Worm (Caenorhabditis elegans) whole organism, midembryonic: Measurements from ENCODE around the gene ddn-1.

Source experiments
- T22C8.4 ChIP-seq: fragments of 200-800 bp; sonication (Bioruptor generic); IDR thresholded peaks from 2 replicates; pipeline ENCODE4 v1.3.6; 2022; ENCODE audit warnings: missing genetic modification characterization, missing compliant biosample characterization
- cog-1 ChIP-seq: sonication (generic microtip); optimal IDR thresholded peaks from 2 replicates; lab custom pipeline; 2016; ENCODE audit warnings: missing genetic modification characterization, missing compliant biosample characterization
- flt-1 ChIP-seq: fragments of 200-800 bp; sonication (Bioruptor generic); IDR thresholded peaks from 2 replicates; pipeline ENCODE4 v1.3.6; 2022; ENCODE audit warnings: missing genetic modification characterization, missing compliant biosample characterization
- klf-2 ChIP-seq: fragments of 200-800 bp; sonication (Bioruptor generic); conservative IDR thresholded peaks from 2 replicates; pipeline ENCODE4 v1.3.6; 2022; ENCODE audit warnings: missing genetic modification reagents, missing genetic modification characterization, missing compliant biosample characterization
- med-1 ChIP-seq: sonication (generic microtip); optimal IDR thresholded peaks from 2 replicates; lab custom pipeline; 2017; ENCODE audit warnings: missing genetic modification characterization, mild to moderate bottlenecking, missing compliant biosample characterization, antibody characterized with exemption, missing genetic modification reagents; ENCODE audit not compliant: insufficient read depth
- ref-1 ChIP-seq: fragments of 200-800 bp; sonication (Bioruptor generic); conservative IDR thresholded peaks from 2 replicates; pipeline ENCODE4 v1.3.6; 2022; ENCODE audit warnings: missing genetic modification reagents, missing genetic modification characterization, missing compliant biosample characterization
- tab-1 ChIP-seq: fragments of 200-800 bp; sonication (Bioruptor generic); IDR thresholded peaks from 2 replicates; pipeline ENCODE4 v1.3.6; 2022; ENCODE audit warnings: missing genetic modification characterization, missing compliant biosample characterization
- ztf-23 ChIP-seq: fragments of 200-800 bp; sonication (Bioruptor generic); IDR thresholded peaks from 2 replicates; pipeline ENCODE4 v1.3.6; 2022; ENCODE audit warnings: missing genetic modification reagents, missing genetic modification characterization, missing compliant biosample characterization
- ztf-29 ChIP-seq: fragments of 200-800 bp; sonication (Bioruptor generic); IDR thresholded peaks from 2 replicates; pipeline ENCODE4 v1.3.6; 2022; ENCODE audit warnings: missing genetic modification reagents, missing genetic modification characterization, missing compliant biosample characterization

Gene ddn-1

DNA sequence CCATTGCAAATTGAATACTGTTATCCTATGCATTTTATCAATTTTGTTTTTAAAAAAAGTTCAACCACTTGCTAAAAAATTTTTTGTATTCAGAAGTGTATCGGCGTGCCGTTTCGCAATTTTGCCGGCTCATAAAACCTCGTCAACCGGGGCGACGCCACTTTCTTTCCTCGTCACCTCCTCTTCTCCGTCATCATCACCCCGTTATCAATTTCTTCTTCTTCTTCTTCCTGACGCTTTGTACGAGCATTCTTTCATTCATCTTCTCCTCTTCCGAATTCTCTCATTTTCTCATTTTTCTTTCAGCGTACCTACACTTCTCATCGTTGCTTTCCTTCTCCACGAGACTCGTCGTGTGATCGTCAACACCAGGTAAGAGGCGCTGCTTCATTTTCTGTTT, 25.9 kb upstream of the ddn-1 start, which contains the start of gene sup-37:
sup-37 (plus strand) TSS at position 301 of the 400 bp plus-strand sequence.
- TF ChIP-seq tab-1 (GFP tag; lab: Robert Waterston, UW), result no peak
- TF ChIP-seq ztf-23 (GFP tag; lab: Robert Waterston, UW), result no peak

DNA sequence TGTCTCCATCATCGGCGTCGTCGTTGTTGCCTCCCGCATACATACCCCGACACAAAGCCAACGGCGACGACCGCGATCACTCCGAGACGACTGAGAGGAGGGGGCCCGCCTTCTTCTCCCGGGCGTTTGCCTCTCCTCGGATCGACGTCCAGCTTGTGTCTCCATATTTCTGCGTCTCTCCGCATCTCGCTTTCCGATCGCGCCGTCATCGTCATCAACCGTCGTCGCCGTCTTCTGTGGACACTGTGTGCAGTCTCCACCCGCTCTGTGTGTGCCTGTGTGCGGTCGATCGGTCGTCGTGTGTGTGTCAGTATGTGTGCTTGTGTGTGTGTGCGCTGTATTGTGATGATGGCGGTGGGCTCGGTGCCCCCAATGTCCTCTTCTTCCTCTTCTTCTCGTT, 25.2 kb upstream of the ddn-1 start:
- TF ChIP-seq cog-1 (tag; lab: Kevin White, UChicago) (peak; percentile 27), klf-2 (GFP tag; lab: Robert Waterston, UW) (no peak), ztf-23 (GFP tag; lab: Robert Waterston, UW) (peak; percentile 60), ztf-29 (GFP tag; lab: Robert Waterston, UW) (peak; percentile 75), med-1 (no peak), flt-1 (peak; percentile 73), T22C8.4 (GFP tag; lab: Robert Waterston, UW) (no peak), tab-1 (GFP tag; lab: Robert Waterston, UW) (peak; percentile 70; the same call in 1 of the 2 replicates), ref-1 (GFP tag; lab: Robert Waterston, UW) (no peak)

ce11 chrV:8784485-8784884, 24.2 kb upstream of the ddn-1 start:
- TF ChIP-seq T22C8.4 (GFP tag; lab: Robert Waterston, UW), result no peak
- TF ChIP-seq klf-2 (GFP tag; lab: Robert Waterston, UW), result no peak
- TF ChIP-seq ztf-29 (GFP tag; lab: Robert Waterston, UW), result no peak
- TF ChIP-seq tab-1 (GFP tag; lab: Robert Waterston, UW), result no peak
- TF ChIP-seq flt-1, result no peak
- TF ChIP-seq ref-1 (GFP tag; lab: Robert Waterston, UW), result no peak
- no peak for TF ChIP-seq cog-1 (tag; lab: Kevin White, UChicago)
- TF ChIP-seq med-1, result no peak
- no peak for TF ChIP-seq ztf-23 (GFP tag; lab: Robert Waterston, UW)

DNA sequence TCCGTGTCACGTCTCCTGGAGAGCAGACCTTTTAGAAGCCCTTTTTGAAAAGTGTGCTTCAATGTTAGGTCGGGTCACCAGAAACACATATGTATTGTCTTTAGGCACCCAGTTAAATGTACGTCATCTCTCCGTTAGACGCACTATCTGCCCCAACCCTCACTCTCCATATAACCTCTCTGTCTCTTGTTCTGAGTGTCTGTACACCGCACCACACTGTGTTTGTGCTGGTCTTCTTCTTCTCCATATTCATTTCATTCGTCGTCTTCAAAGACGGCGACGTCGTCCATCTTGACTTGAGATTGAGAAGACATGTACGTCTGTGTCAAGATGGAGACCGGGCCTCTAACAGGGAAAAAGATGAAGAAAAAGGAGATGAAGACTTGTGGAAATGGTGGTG, 21.8 kb upstream of the ddn-1 start:
- TF ChIP-seq T22C8.4 (GFP tag; lab: Robert Waterston, UW) (no peak), cog-1 (tag; lab: Kevin White, UChicago) (no peak), ref-1 (GFP tag; lab: Robert Waterston, UW) (no peak), flt-1 (no peak)

DNA sequence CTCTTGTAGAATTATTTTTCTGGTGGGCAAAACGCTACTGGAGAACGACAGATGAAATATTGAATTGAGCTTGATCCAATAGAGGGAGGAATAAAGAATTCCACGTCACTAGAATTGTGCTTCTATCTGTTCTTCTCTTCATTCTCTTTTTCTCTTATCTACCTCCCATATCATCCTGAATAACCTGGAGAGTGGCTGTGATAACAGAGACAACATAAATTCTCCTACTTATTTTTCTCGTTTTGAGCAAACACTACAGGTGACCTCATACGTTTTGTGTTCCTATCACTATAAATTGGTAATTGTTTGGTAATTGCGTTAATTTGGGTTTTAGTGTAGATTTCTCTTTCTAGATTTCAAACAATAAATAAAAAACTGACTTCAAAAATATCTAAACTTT, 20.8 kb upstream of the ddn-1 start:
- TF ChIP-seq ztf-23 (GFP tag; lab: Robert Waterston, UW) (no peak), klf-2 (GFP tag; lab: Robert Waterston, UW) (no peak), ref-1 (GFP tag; lab: Robert Waterston, UW) (no peak), flt-1 (no peak), cog-1 (tag; lab: Kevin White, UChicago) (no peak), tab-1 (GFP tag; lab: Robert Waterston, UW) (no peak), ztf-29 (GFP tag; lab: Robert Waterston, UW) (no peak), med-1 (no peak), T22C8.4 (GFP tag; lab: Robert Waterston, UW) (no peak)

DNA sequence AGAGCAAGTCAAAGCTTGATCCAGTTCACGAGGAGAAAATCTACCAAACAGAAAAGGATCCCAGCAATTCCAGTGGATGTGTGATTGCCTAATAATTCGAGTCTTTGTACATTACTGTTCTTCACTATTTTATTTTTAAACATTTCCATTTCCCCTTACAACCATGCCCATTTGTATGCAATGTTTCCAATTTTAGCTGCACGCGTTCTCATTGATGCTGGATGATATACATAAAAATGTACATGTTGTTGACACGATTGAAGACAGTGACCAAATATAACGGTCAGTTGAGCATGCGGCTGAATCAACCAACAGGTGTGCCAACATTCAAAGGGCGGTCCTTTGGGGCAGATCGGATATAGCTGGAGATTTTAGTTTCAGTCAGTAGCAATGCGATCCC, 16.0 kb upstream of the ddn-1 start, which contains the start of gene B0507.1:
B0507.1 (plus strand) TSS at position 301 of the 400 bp plus-strand sequence.
- no peak for TF ChIP-seq tab-1 (GFP tag; lab: Robert Waterston, UW)
- TF ChIP-seq klf-2 (GFP tag; lab: Robert Waterston, UW), result no peak
- TF ChIP-seq med-1, result no peak
- TF ChIP-seq cog-1 (tag; lab: Kevin White, UChicago), result no peak
- TF ChIP-seq ztf-23 (GFP tag; lab: Robert Waterston, UW), result no peak
- no peak for TF ChIP-seq flt-1
- no peak for TF ChIP-seq ztf-29 (GFP tag; lab: Robert Waterston, UW)
- no peak for TF ChIP-seq ref-1 (GFP tag; lab: Robert Waterston, UW)
- TF ChIP-seq T22C8.4 (GFP tag; lab: Robert Waterston, UW), result no peak

DNA sequence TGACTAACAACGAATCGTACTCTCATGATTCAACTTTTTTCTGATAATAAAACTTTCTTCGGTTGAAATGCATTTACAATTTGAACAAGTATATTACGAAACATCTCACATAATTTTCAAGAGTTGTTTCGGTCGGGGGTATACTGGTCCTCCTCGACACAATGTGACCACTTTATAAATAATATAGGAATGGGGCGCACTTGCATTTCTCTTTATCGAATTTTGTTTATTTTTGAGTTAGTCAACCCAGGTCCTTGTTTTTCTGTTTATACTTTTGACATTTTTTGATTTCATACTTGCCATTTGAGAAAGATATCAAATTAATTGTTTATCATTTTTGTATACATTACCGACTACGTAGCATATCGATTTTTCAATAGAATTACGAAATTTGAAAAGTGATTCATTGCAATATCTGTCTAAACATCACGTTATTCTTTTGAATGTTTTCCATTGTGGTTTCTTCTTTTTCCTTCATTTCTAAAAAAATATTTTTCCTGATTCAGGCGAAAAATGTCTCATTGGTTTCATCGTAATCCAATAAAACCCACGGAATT, 13.6 kb upstream of the ddn-1 start, which contains the start of gene B0507.2:
B0507.2 (plus strand) TSS at position 507 of the 557 bp plus-strand sequence.
- no peak for TF ChIP-seq klf-2 (GFP tag; lab: Robert Waterston, UW)
- no peak for TF ChIP-seq T22C8.4 (GFP tag; lab: Robert Waterston, UW)
- no peak for TF ChIP-seq cog-1 (tag; lab: Kevin White, UChicago)
- TF ChIP-seq med-1, result no peak
- TF ChIP-seq ztf-29 (GFP tag; lab: Robert Waterston, UW), result no peak
- no peak for TF ChIP-seq ref-1 (GFP tag; lab: Robert Waterston, UW)
- TF ChIP-seq flt-1, result no peak

- no peak for TF ChIP-seq T22C8.4 (GFP tag; lab: Robert Waterston, UW)
- TF ChIP-seq ref-1 (GFP tag; lab: Robert Waterston, UW), result no peak
- TF ChIP-seq flt-1, result no peak
- TF ChIP-seq ztf-29 (GFP tag; lab: Robert Waterston, UW), result no peak
- no peak for TF ChIP-seq med-1
- TF ChIP-seq tab-1 (GFP tag; lab: Robert Waterston, UW), result no peak
- no peak for TF ChIP-seq klf-2 (GFP tag; lab: Robert Waterston, UW)
- TF ChIP-seq cog-1 (tag; lab: Kevin White, UChicago), result no peak
- no peak for TF ChIP-seq ztf-23 (GFP tag; lab: Robert Waterston, UW)
Measured at ce11 chrV:8771599-8771998, 11.3 kb upstream of the ddn-1 start, which contains the start of gene srx-115. TSS of gene srx-115 (plus strand) at chrV:8771899.

DNA sequence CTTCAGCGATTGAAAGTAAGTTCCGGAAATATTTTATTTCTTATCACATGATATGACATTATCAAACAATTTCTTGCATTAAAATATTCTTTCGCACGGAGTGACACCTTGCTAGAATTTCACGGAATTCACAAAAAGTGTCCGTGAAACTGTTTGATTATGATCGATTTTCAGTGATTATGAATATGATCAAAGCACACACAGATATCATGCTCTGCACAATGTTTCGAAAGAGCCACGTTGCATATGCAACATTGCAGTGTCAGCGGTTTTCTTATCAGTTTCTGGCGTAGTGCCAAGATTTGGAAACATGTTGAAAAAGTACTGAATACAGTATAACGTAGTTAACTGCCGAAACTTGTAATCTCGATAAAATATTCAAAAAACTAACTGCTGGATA, 8.8 kb upstream of the ddn-1 start:
- no peak for TF ChIP-seq cog-1 (tag; lab: Kevin White, UChicago)
- TF ChIP-seq ztf-29 (GFP tag; lab: Robert Waterston, UW), result no peak
- TF ChIP-seq ztf-23 (GFP tag; lab: Robert Waterston, UW), result no peak
- no peak for TF ChIP-seq ref-1 (GFP tag; lab: Robert Waterston, UW)
- TF ChIP-seq flt-1, result no peak
- TF ChIP-seq klf-2 (GFP tag; lab: Robert Waterston, UW), result no peak
- no peak for TF ChIP-seq med-1
- TF ChIP-seq tab-1 (GFP tag; lab: Robert Waterston, UW), result no peak
- TF ChIP-seq T22C8.4 (GFP tag; lab: Robert Waterston, UW), result no peak
